Worm (Caenorhabditis elegans): ENCODE measurements around the gene srlf-2.

srlf-2 gene

ce11 chrIV:8530042-8531027 is 40.3 kb downstream of the srlf-2 start:
- no peak for TF ChIP-seq tbx-2 (tag; optimal IDR thresholded peaks at IDR 0.05)
- TF ChIP-seq ceh-16 (tag; optimal IDR thresholded peaks at IDR 0.05), result no peak
- TF ChIP-seq mdl-1 (tag; optimal IDR thresholded peaks at IDR 0.05), result peak; percentile 73
- peak; percentile 45 for TF ChIP-seq skn-1 (tag; optimal IDR thresholded peaks at IDR 0.05)
- no peak for TF ChIP-seq nhr-76 (tag; optimal IDR thresholded peaks at IDR 0.05)
- no peak for TF ChIP-seq eor-1 (tag; optimal IDR thresholded peaks at IDR 0.05)
- TF ChIP-seq sea-2 (GFP tag; optimal IDR thresholded peaks at IDR 0.05), result no peak
- TF ChIP-seq fos-1 (tag; optimal IDR thresholded peaks at IDR 0.05), result peak; percentile 87
- TF ChIP-seq daf-12 (tag; optimal IDR thresholded peaks at IDR 0.05), result no peak
- peak; percentile 92 for TF ChIP-seq nhr-23 (tag; optimal IDR thresholded peaks at IDR 0.05)
- peak; percentile 60 for TF ChIP-seq pha-4 (tag; optimal IDR thresholded peaks at IDR 0.05)
- TF ChIP-seq nhr-67 (tag; optimal IDR thresholded peaks at IDR 0.05), result no peak
- TF ChIP-seq elt-3 (tag; optimal IDR thresholded peaks at IDR 0.05), result peak; percentile 95 to 99 (median 95)
- no peak for TF ChIP-seq R02D3.7 (tag; optimal IDR thresholded peaks at IDR 0.05)
- TF ChIP-seq ama-1 (optimal IDR thresholded peaks at IDR 0.05), result no peak
- no peak for TF ChIP-seq unc-39 (tag; optimal IDR thresholded peaks at IDR 0.05)
- peak; percentile 99 for TF ChIP-seq pqm-1 (tag; optimal IDR thresholded peaks at IDR 0.05)
- no peak for TF ChIP-seq aly-2 (tag; optimal IDR thresholded peaks at IDR 0.05)
- no peak for TF ChIP-seq nhr-11 (tag; optimal IDR thresholded peaks at IDR 0.05)
- TF ChIP-seq lin-15B (tag; optimal IDR thresholded peaks at IDR 0.05), result no peak
- TF ChIP-seq ceh-9 (tag; optimal IDR thresholded peaks at IDR 0.05), result no peak
- peak; percentile 48 for TF ChIP-seq nhr-25 (tag; optimal IDR thresholded peaks at IDR 0.05)
- peak; percentile 65 for TF ChIP-seq egl-27 (tag; optimal IDR thresholded peaks at IDR 0.05)
- TF ChIP-seq nhr-237 (tag; optimal IDR thresholded peaks at IDR 0.05), result no peak
- TF ChIP-seq nhr-77 (tag; optimal IDR thresholded peaks at IDR 0.05), result no peak
- TF ChIP-seq lin-39 (tag; optimal IDR thresholded peaks at IDR 0.05), result no peak
- TF ChIP-seq hmg-11 (tag; optimal IDR thresholded peaks at IDR 0.05), result no peak
- TF ChIP-seq nhr-28 (tag; optimal IDR thresholded peaks at IDR 0.05), result no peak
- peak; percentile 64 for TF ChIP-seq ceh-28 (tag; optimal IDR thresholded peaks at IDR 0.05)
- TF ChIP-seq jun-1 (tag; optimal IDR thresholded peaks at IDR 0.05), result peak; percentile 95
- TF ChIP-seq mml-1 (tag; optimal IDR thresholded peaks at IDR 0.05), result no peak
- TF ChIP-seq zag-1 (tag; optimal IDR thresholded peaks at IDR 0.05), result no peak
- TF ChIP-seq ceh-82 (tag; optimal IDR thresholded peaks at IDR 0.05), result no peak
- peak; percentile 69 for TF ChIP-seq unc-62 (GFP tag; optimal IDR thresholded peaks at IDR 0.05)
- TF ChIP-seq ztf-11 (tag; optimal IDR thresholded peaks at IDR 0.05), result no peak
- peak; percentile 85 for TF ChIP-seq nhr-43 (tag; optimal IDR thresholded peaks at IDR 0.05; ENCODE audit: poor library complexity, severe bottlenecking)
- TF ChIP-seq fkh-10 (GFP tag; optimal IDR thresholded peaks at IDR 0.05), result no peak
- TF ChIP-seq elt-2 (tag; optimal IDR thresholded peaks at IDR 0.05), result peak; percentile 100
- TF ChIP-seq lsy-12 (tag; optimal IDR thresholded peaks at IDR 0.05), result peak; percentile 50
- no peak for TF ChIP-seq nhr-12 (tag; optimal IDR thresholded peaks at IDR 0.05)
- TF ChIP-seq ztf-4 (tag; optimal IDR thresholded peaks at IDR 0.05), result peak; percentile 45
- TF ChIP-seq fkh-2 (tag; optimal IDR thresholded peaks at IDR 0.05), result no peak
- no peak for TF ChIP-seq snpc-4 (tag; optimal IDR thresholded peaks at IDR 0.05)
- no peak for TF ChIP-seq ZK546.5 (tag; optimal IDR thresholded peaks at IDR 0.05)
- TF ChIP-seq elt-1 (tag; optimal IDR thresholded peaks at IDR 0.05), result peak; percentile 37
- no peak for TF ChIP-seq egl-5 (tag; optimal IDR thresholded peaks at IDR 0.05)
- no peak for TF ChIP-seq nfya-1 (tag; optimal IDR thresholded peaks at IDR 0.05; ENCODE audit: insufficient read depth)
